Worm (Caenorhabditis elegans): ENCODE measurements around the gene nuo-4.
A peak's percentile ranks its signal among the peaks of the same experiment; 100 is the strongest.

Gene nuo-4

DNA sequence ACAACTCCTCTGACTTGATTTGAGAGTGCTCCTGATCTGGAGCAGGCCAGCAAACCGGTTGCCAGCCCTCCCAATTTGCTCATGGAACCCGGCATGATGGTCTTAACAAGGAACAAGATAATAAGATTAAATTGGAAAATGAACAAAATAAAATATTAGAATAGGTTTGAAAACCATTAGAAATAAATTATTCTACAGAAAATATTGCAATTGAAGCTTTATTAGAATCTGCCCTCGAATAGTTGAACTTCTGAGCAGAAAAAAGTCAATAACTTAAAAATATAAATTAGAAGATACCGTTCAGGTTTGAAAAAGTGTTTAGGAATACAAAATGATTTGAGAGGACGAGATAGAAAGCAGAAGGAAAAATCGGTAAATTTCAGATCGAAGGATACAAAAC lies at the start of gene nuo-4:
TSS of gene nuo-4 (minus strand) at position 101 of the 400 bp plus-strand sequence.
- TF ChIP-seq W03F9.2 (tag; optimal IDR thresholded peaks at IDR 0.05) (no peak), dao-5 (tag; optimal IDR thresholded peaks at IDR 0.05) (no peak), him-1 (tag; optimal IDR thresholded peaks at IDR 0.05) (no peak)

DNA sequence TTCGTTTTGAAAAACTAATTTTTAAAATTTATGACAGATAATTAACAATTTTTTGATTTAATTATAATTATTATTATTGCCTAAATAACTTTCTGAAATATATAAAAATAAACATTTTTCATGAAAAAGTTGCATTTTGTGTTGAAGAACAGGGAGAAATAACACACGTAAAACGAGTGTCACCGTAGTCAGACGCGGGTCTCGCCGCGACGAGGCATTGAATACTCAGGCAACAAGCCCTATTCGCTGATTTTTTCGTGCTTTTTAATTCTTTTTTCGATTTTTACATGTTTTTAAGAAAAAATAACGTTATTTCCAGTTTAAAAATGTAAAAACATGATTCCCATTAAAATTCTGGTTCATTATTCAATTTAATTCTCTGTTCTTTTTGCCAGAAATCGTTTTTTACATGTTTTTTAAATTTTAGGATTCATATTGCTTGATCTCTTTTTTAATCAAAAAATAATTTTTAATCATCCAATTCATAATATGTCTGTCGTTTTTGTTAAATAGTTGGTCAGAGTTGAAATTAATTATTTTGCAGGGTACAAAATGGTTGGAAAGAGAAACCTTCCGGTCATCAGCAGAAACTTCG lies 49.4 kb upstream of the nuo-4 start, which contains the start of gene rpl-6:
TSS of gene rpl-6 (plus strand) at position 545 of the 595 bp plus-strand sequence.
- TF ChIP-seq W03F9.2 (tag; optimal IDR thresholded peaks at IDR 0.05) (peak; percentile 93), him-1 (tag; optimal IDR thresholded peaks at IDR 0.05) (no peak), dao-5 (tag; optimal IDR thresholded peaks at IDR 0.05) (no peak)

DNA sequence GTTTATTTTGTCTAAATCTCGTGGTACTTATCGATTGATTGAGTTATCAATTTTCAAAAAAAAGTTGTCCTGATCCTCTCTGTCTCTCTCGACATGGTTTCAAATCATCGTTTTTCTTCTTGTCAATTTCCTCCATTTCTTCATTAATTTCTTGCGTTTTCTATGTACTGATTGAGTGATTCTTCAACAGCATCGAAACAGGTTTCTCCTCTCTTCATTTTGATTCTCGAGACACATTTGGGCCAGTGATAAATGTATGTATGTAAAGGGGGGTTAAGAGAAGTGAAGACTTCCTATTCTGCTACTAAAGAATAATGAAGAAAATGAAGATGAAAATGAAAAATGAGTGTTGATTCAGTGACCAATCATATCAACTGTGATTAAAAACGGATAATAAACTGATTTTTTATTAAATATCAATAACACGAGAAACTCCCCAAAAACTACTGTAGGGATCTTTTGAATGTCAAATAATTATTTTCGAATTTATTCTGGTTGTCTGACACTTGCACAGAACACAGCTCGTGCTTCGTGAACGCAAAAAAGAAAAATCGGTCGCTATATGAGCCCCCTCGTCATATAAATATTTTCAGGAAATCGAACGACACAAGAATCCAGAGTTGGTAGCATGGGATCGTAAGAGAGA lies 44.6 kb upstream of the nuo-4 start:
- TF ChIP-seq W03F9.2 (tag; optimal IDR thresholded peaks at IDR 0.05), result no peak

- TF ChIP-seq W03F9.2 (tag; optimal IDR thresholded peaks at IDR 0.05), result no peak
- no peak for TF ChIP-seq him-1 (tag; optimal IDR thresholded peaks at IDR 0.05)
- TF ChIP-seq dao-5 (tag; optimal IDR thresholded peaks at IDR 0.05), result no peak
Observed at ce11 chrIII:7201378-7202256, 43.0 kb upstream of the nuo-4 start, which contains the start of gene dpy-31. dpy-31 (plus strand) TSS chrIII:7202206.

DNA sequence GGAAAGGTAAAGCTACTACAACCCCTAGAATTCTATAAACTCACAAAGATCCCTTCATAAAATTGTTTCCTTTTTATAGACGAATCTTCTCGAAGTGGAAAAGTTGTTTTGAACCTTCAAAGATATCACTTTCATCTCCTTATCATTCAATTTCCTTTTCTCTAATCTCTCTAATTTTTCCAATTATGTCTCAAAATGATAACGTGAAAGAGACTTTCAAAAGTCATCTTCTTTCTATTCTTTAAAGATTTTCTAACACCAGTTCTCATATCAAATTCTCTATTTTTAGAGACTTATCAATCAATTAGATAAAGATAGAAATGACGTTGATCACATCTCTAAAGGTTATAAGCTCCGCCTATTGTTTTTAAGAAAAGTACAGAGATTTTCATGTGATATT lies 40.9 kb upstream of the nuo-4 start:
- TF ChIP-seq W03F9.2 (tag; optimal IDR thresholded peaks at IDR 0.05) (no peak), dao-5 (tag; optimal IDR thresholded peaks at IDR 0.05) (no peak), him-1 (tag; optimal IDR thresholded peaks at IDR 0.05) (no peak)

ce11 chrIII:7198838-7199237 lies 40.2 kb upstream of the nuo-4 start, which contains the start of gene pfd-5:
pfd-5 (minus strand) TSS chrIII:7198884.
- TF ChIP-seq W03F9.2 (tag; optimal IDR thresholded peaks at IDR 0.05), result peak; percentile 56
- TF ChIP-seq him-1 (tag; optimal IDR thresholded peaks at IDR 0.05), result no peak
- TF ChIP-seq dao-5 (tag; optimal IDR thresholded peaks at IDR 0.05), result no peak

DNA sequence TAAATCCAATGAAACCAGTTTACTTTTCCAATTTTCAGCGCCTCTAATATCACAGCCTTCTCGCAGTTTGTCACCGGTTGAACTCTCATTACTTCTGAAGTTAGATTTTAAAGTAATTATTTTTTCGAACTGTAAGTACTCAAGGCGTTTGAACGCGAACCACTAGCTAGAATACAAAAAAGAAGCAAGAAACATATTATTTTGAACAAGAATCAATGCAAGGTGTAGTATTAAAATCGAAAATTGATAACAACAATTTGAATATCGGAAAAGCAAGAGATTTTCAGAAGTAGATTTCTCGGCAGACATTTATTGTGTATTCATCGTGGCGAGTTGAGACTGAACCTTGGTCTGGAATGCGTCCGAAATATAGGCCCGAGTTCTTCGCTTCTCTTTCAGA lies 39.4 kb upstream of the nuo-4 start, which contains the start of gene exos-9:
TSS of gene exos-9 (minus strand) at position 101 of the 400 bp plus-strand sequence.
- TF ChIP-seq W03F9.2 (tag; optimal IDR thresholded peaks at IDR 0.05), result no peak
- TF ChIP-seq dao-5 (tag; optimal IDR thresholded peaks at IDR 0.05), result no peak
- no peak for TF ChIP-seq him-1 (tag; optimal IDR thresholded peaks at IDR 0.05)

DNA sequence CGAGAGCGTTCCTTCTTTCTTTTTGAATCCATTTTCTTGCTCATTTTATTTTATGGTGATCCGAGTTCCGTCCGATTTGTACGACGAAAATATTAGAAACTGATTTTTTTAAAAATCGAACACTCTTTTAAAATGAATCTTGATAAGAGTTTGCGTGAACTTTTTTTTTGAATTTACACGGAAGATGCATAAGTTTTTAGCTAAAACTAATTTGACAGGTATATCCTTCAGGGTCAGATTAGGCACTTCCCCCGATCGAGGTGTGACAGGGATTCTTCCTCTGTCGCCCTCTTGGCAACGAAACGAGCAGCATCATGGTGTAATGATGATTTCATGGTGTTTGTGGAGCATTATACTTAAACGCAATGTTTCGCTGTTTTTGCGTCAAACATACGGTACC lies 36.7 kb upstream of the nuo-4 start, which contains the start of gene F37C12.18:
TSS of gene F37C12.18 (minus strand) at position 101 of the 400 bp plus-strand sequence.
- TF ChIP-seq W03F9.2 (tag; optimal IDR thresholded peaks at IDR 0.05), result no peak
- TF ChIP-seq him-1 (tag; optimal IDR thresholded peaks at IDR 0.05), result no peak
- no peak for TF ChIP-seq dao-5 (tag; optimal IDR thresholded peaks at IDR 0.05)

- TF ChIP-seq him-1 (tag; optimal IDR thresholded peaks at IDR 0.05) (no peak), W03F9.2 (tag; optimal IDR thresholded peaks at IDR 0.05) (no peak), dao-5 (tag; optimal IDR thresholded peaks at IDR 0.05) (no peak)
Observed at ce11 chrIII:7192942-7193665, 34.5 kb upstream of the nuo-4 start, which contains the start of gene mec-14. mec-14 (minus strand) TSS chrIII:7192992.

ce11 chrIII:7189581-7190128 lies 31.0 kb upstream of the nuo-4 start, which contains the start of gene rps-21:
rps-21 (minus strand) TSS chrIII:7189631.
- TF ChIP-seq W03F9.2 (tag; optimal IDR thresholded peaks at IDR 0.05) (peak; percentile 67), dao-5 (tag; optimal IDR thresholded peaks at IDR 0.05) (no peak)

DNA sequence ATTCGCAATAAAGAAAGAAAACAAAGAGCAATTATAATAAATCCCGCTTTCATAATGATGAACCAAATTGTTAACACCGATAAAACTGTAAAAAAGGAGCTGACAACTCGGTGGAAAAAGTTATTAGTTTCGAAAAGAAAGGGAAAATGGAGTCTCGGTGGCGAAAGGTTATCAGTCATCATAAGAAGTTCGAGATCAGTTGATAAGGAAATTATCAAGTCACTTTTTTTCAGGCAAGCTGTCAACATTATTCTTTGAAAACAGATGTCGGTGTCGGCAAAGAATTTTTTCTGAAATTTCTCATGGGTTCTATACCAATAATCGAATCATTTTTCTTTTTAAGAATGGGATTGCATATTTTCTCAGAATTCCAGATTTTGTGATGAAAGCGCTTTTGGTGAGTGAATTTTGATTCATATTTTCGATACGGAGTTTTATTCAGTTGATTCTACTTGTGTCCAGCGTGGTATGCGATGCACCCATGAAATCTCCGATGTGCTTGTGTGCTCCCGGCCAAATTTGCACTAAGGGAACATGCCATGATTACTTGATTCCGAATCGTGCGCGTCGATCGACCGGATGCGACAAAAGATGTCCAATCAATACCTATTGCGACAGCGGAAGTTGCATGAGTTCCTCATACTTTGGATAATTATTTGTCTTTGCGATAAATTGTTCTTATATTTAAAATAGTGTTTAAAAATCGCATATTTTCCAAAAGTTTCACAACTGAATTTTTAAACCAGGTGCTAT lies 29.9 kb upstream of the nuo-4 start, which contains the start of the genes F37C12.21 and F37C12.10:
TSS of gene F37C12.21 (plus strand) at position 58 of the 753 bp plus-strand sequence.
TSS of gene F37C12.10 (minus strand) at position 85 of the 753 bp plus-strand sequence.
- TF ChIP-seq him-1 (tag; optimal IDR thresholded peaks at IDR 0.05) (no peak), dao-5 (tag; optimal IDR thresholded peaks at IDR 0.05) (no peak), W03F9.2 (tag; optimal IDR thresholded peaks at IDR 0.05) (no peak)

- TF ChIP-seq W03F9.2 (tag; optimal IDR thresholded peaks at IDR 0.05), result no peak
- TF ChIP-seq him-1 (tag; optimal IDR thresholded peaks at IDR 0.05), result no peak
- no peak for TF ChIP-seq dao-5 (tag; optimal IDR thresholded peaks at IDR 0.05)
Observed at ce11 chrIII:7185473-7185872, 26.9 kb upstream of the nuo-4 start, which contains the start of gene F37C12.14. F37C12.14 (minus strand) TSS chrIII:7185573.
